Worm (Caenorhabditis elegans) whole organism, L4 larva: Measurements from ENCODE around the gene srsx-19.

Experiments
- D1046.2 ChIP-seq: fragments of 200-800 bp; sonication (Bioruptor generic); IDR thresholded peaks from 2 replicates; pipeline ENCODE4 v1.3.6; 2022; ENCODE audit warnings: missing genetic modification characterization, missing compliant biosample characterization
- T20F7.1 ChIP-seq: fragments of 200-800 bp; sonication (Bioruptor generic); optimal IDR thresholded peaks from 2 replicates; lab custom pipeline; 2018; ENCODE audit warnings: mild to moderate bottlenecking, missing genetic modification characterization, missing compliant biosample characterization
- aha-1 ChIP-seq: fragments of 150-350 bp; peaks from one replicate; lab custom pipeline; 2014; ENCODE audit warnings: missing biosample characterization, missing genetic modification characterization
- aly-2 ChIP-seq: sonication (generic microtip); optimal IDR thresholded peaks from 2 replicates; lab custom pipeline; 2018; ENCODE audit warnings: missing biosample characterization, missing genetic modification characterization
- ama-1 ChIP-seq: fragments of 150-350 bp; optimal IDR thresholded peaks from 2 replicates; lab custom pipeline; 2014; ENCODE audit warnings: inconsistent platforms, mixed read lengths
- attf-4 ChIP-seq: sonication (generic microtip); optimal IDR thresholded peaks from 3 replicates; lab custom pipeline; 2017; ENCODE audit warnings: missing biosample characterization, missing genetic modification characterization
- ceh-82 ChIP-seq: sonication (generic microtip); optimal IDR thresholded peaks from 2 replicates; lab custom pipeline; 2017; ENCODE audit warnings: missing biosample characterization, missing genetic modification characterization
- cey-2 ChIP-seq: sonication (generic microtip); optimal IDR thresholded peaks from 3 replicates; lab custom pipeline; 2017; ENCODE audit warnings: missing genetic modification characterization, mild to moderate bottlenecking, missing compliant biosample characterization, antibody characterized with exemption, borderline replicate concordance; ENCODE audit not compliant: insufficient read depth
- ctbp-1 ChIP-seq: fragments of 200-800 bp; sonication (Bioruptor generic); IDR thresholded peaks from 2 replicates; pipeline ENCODE4 v1.3.6; 2022; ENCODE audit warnings: missing genetic modification reagents, missing genetic modification characterization, missing compliant biosample characterization
- daf-16 ChIP-seq, 3 experiments: sonication (generic microtip); optimal IDR thresholded peaks; 2 replicates each; lab custom pipeline; 2016 to 2017; ENCODE audit warnings: missing genetic modification characterization in 3 of 3, missing genetic modification reagents in 3 of 3, mild to moderate bottlenecking in 2 of 3, missing compliant biosample characterization in 2 of 3, missing biosample characterization in 1 of 3, moderate library complexity in 1 of 3
- daf-19 ChIP-seq: fragments of 200-800 bp; sonication (Bioruptor generic); conservative IDR thresholded peaks from 2 replicates; pipeline ENCODE4 v1.3.6; 2022; ENCODE audit warnings: missing genetic modification characterization, missing compliant biosample characterization
- daf-8 ChIP-seq: fragments of 200-800 bp; sonication (Bioruptor generic); IDR thresholded peaks from 2 replicates; pipeline ENCODE4 v1.3.6; 2022; ENCODE audit warnings: missing genetic modification characterization, missing compliant biosample characterization
- dmd-6 ChIP-seq: fragments of 200-800 bp; sonication (Bioruptor generic); IDR thresholded peaks from 2 replicates; pipeline ENCODE4 v1.3.6; 2022; ENCODE audit warnings: missing genetic modification reagents, missing genetic modification characterization, missing compliant biosample characterization
- dmd-9 ChIP-seq: fragments of 200-800 bp; sonication (Bioruptor generic); IDR thresholded peaks from 2 replicates; pipeline ENCODE4 v1.3.6; 2022; ENCODE audit warnings: missing genetic modification reagents, missing genetic modification characterization, missing compliant biosample characterization
- dpl-1 ChIP-seq: fragments of 150-350 bp; optimal IDR thresholded peaks from 2 replicates; lab custom pipeline; 2014; ENCODE audit warnings: missing biosample characterization, missing genetic modification reagents, missing genetic modification characterization
- dve-1 ChIP-seq: sonication (generic microtip); optimal IDR thresholded peaks from 2 replicates; lab custom pipeline; 2017; ENCODE audit warnings: antibody characterized with exemption, mild to moderate bottlenecking, missing genetic modification characterization, missing compliant biosample characterization; ENCODE audit not compliant: insufficient read depth
- egl-27 ChIP-seq: sonication (generic microtip); optimal IDR thresholded peaks from 3 replicates; lab custom pipeline; 2017; ENCODE audit warnings: missing biosample characterization, missing genetic modification reagents, missing genetic modification characterization
- hif-1 ChIP-seq, 2 experiments: sonication (generic microtip); optimal IDR thresholded peaks; 2 replicates each; lab custom pipeline; 2016 to 2017; ENCODE audit warnings: missing compliant biosample characterization in 2 of 2, missing genetic modification characterization in 2 of 2, missing genetic modification reagents in 2 of 2, missing genotype in 2 of 2, mild to moderate bottlenecking in 1 of 2
- hlh-11 ChIP-seq: fragments of 200-800 bp; sonication (Bioruptor generic); optimal IDR thresholded peaks from 2 replicates; lab custom pipeline; 2018; ENCODE audit warnings: mild to moderate bottlenecking, missing genetic modification characterization, missing compliant biosample characterization
- hlh-30 ChIP-seq: sonication (generic microtip); optimal IDR thresholded peaks from 2 replicates; lab custom pipeline; 2017; ENCODE audit warnings: antibody characterized with exemption, mild to moderate bottlenecking, missing genetic modification characterization, missing compliant biosample characterization; ENCODE audit not compliant: insufficient read depth
- jun-1 ChIP-seq: fragments of 150-350 bp; optimal IDR thresholded peaks from 2 replicates; lab custom pipeline; 2014; ENCODE audit warnings: missing biosample characterization, missing genetic modification reagents, missing genetic modification characterization
- lin-1 ChIP-seq: fragments of 200-800 bp; sonication (Bioruptor generic); IDR thresholded peaks from 2 replicates; pipeline ENCODE4 v1.3.6; 2022; ENCODE audit warnings: missing genetic modification reagents, missing genetic modification characterization, missing compliant biosample characterization
- lin-13 ChIP-seq: fragments of 150-350 bp; optimal IDR thresholded peaks from 2 replicates; lab custom pipeline; 2014; ENCODE audit warnings: missing biosample characterization, missing genetic modification reagents, missing genetic modification characterization
- lin-15B ChIP-seq: fragments of 150-350 bp; sonication (generic microtip); optimal IDR thresholded peaks from 3 replicates; lab custom pipeline; 2014; ENCODE audit warnings: missing biosample characterization, missing genetic modification characterization
- lsy-2 ChIP-seq, 2 experiments: fragments of 150-350 bp in 1 of 2; sonication (generic microtip) in 1 of 2; optimal IDR thresholded peaks; 2 replicates each; lab custom pipeline; 2014 to 2017; ENCODE audit warnings: missing biosample characterization in 2 of 2, missing genetic modification characterization in 2 of 2
- madf-5 ChIP-seq, 2 experiments: fragments of 200-800 bp; sonication (Bioruptor generic); IDR thresholded peaks; 2 replicates each; pipeline ENCODE4 v1.3.6; 2022; ENCODE audit warnings: missing compliant biosample characterization in 2 of 2, missing genetic modification characterization in 2 of 2
- mdt-29 ChIP-seq: fragments of 200-800 bp; sonication (Bioruptor generic); IDR thresholded peaks from 2 replicates; pipeline ENCODE4 v1.3.6; 2022; ENCODE audit warnings: missing genetic modification reagents, missing genetic modification characterization, missing compliant biosample characterization
- mxl-2 ChIP-seq: fragments of 200-800 bp; sonication (Bioruptor generic); conservative IDR thresholded peaks from 2 replicates; pipeline ENCODE4 v1.3.6; 2022; ENCODE audit warnings: missing genetic modification reagents, missing genetic modification characterization, missing compliant biosample characterization
- mxl-3 ChIP-seq: fragments of 200-800 bp; sonication (Bioruptor generic); optimal IDR thresholded peaks from 2 replicates; lab custom pipeline; 2018; ENCODE audit warnings: mild to moderate bottlenecking, missing genetic modification characterization, missing compliant biosample characterization
- nhr-10 ChIP-seq: fragments of 150-350 bp; optimal IDR thresholded peaks from 2 replicates; lab custom pipeline; 2014; ENCODE audit warnings: missing biosample characterization, missing genetic modification characterization
- nhr-102 ChIP-seq: sonication (generic microtip); optimal IDR thresholded peaks from 2 replicates; lab custom pipeline; 2016; ENCODE audit warnings: mild to moderate bottlenecking, missing genetic modification characterization, moderate library complexity, missing compliant biosample characterization
- nhr-237 ChIP-seq: sonication (generic microtip); optimal IDR thresholded peaks from 2 replicates; lab custom pipeline; 2017; ENCODE audit warnings: missing biosample characterization, missing genetic modification characterization
- nhr-25 ChIP-seq: sonication (generic microtip); optimal IDR thresholded peaks from 2 replicates; lab custom pipeline; 2017; ENCODE audit warnings: missing genetic modification characterization, mild to moderate bottlenecking, missing compliant biosample characterization, antibody characterized with exemption, moderate library complexity, borderline replicate concordance; ENCODE audit not compliant: insufficient read depth
- nhr-48 ChIP-seq: sonication (generic microtip); optimal IDR thresholded peaks from 2 replicates; lab custom pipeline; 2016; ENCODE audit warnings: mild to moderate bottlenecking, missing genetic modification characterization, missing compliant biosample characterization
- nhr-6 ChIP-seq: fragments of 150-350 bp; optimal IDR thresholded peaks from 2 replicates; lab custom pipeline; 2014; ENCODE audit warnings: missing biosample characterization, missing genetic modification characterization
- nhr-76 ChIP-seq: fragments of 150-350 bp; optimal IDR thresholded peaks from 2 replicates; lab custom pipeline; 2014; ENCODE audit warnings: missing biosample characterization, missing genetic modification characterization
- php-3 ChIP-seq: fragments of 200-800 bp; sonication (Bioruptor generic); IDR thresholded peaks from 2 replicates; pipeline ENCODE4 v1.3.6; 2022; ENCODE audit warnings: missing genetic modification reagents, missing genetic modification characterization, missing compliant biosample characterization
- rbr-2 ChIP-seq: sonication (generic microtip); optimal IDR thresholded peaks from 2 replicates; lab custom pipeline; 2016; ENCODE audit warnings: missing genotype, missing genetic modification characterization, missing compliant biosample characterization
- saeg-2 ChIP-seq: fragments of 200-800 bp; sonication (Bioruptor generic); IDR thresholded peaks from 2 replicates; pipeline ENCODE4 v1.3.6; 2022; ENCODE audit warnings: missing genetic modification reagents, missing genetic modification characterization, missing compliant biosample characterization
- skn-1 ChIP-seq: fragments of 150-350 bp; optimal IDR thresholded peaks from 2 replicates; lab custom pipeline; 2014; ENCODE audit warnings: missing biosample characterization, missing genetic modification characterization
- spr-1 ChIP-seq: sonication (generic microtip); optimal IDR thresholded peaks from 2 replicates; lab custom pipeline; 2016; ENCODE audit warnings: mild to moderate bottlenecking, missing genetic modification characterization, missing compliant biosample characterization
- unc-39 ChIP-seq: sonication (generic microtip); optimal IDR thresholded peaks from 2 replicates; lab custom pipeline; 2017; ENCODE audit warnings: missing biosample characterization, missing genetic modification characterization
- unc-62 ChIP-seq, 3 experiments: fragments of 150-350 bp in 1 of 3; sonication (generic microtip); optimal IDR thresholded peaks in 2 of 3; peaks in 1 of 3; 1 replicate in 1 of 3; 2 replicates in 2 of 3; lab custom pipeline; 2014 to 2017; ENCODE audit warnings: missing biosample characterization in 3 of 3, missing genetic modification characterization in 3 of 3, missing genetic modification reagents in 3 of 3, missing genotype in 1 of 3
- zfp-2 ChIP-seq: sonication (generic microtip); optimal IDR thresholded peaks from 2 replicates; lab custom pipeline; 2016; ENCODE audit warnings: mild to moderate bottlenecking, missing genetic modification characterization, missing compliant biosample characterization
- zip-2 ChIP-seq: fragments of 150-350 bp; optimal IDR thresholded peaks from 2 replicates; lab custom pipeline; 2014; ENCODE audit warnings: missing biosample characterization, missing genetic modification characterization
- ztf-7 ChIP-seq: fragments of 150-350 bp; optimal IDR thresholded peaks from 2 replicates; lab custom pipeline; 2014; ENCODE audit warnings: missing biosample characterization, missing genetic modification characterization

srsx-19 gene

DNA sequence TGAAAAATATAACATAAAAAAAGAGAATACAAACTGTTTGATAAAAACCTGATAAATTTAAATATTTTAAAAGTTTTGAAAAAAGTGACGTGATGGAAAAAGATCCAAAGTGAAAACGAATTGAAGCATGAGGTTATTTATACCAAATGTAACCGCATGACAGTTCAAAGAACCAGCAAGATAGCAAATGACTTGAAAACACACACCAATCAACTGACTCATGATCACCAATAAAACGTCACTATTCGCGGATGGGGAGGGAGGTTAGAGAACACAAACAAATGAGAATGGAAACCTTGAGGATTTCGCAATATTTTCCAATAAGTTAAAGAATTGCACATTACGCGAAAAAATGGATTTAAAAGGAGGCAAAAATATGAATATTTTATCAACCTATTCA lies 21.9 kb downstream of the srsx-19 start, which contains the start of gene C06B3.7 (continued):
- TF ChIP-seq unc-62 (GFP tag; optimal IDR thresholded peaks at IDR 0.05 in 1 of 2; lab: Kevin White, UChicago) (peak in 1 of 2 experiments; percentile 98), unc-62 (tag; optimal IDR thresholded peaks at IDR 0.05; lab: Kevin White, UChicago) (no peak), nhr-10 (tag; lab: Kevin White, UChicago) (peak; percentile 78), ztf-7 (tag; lab: Kevin White, UChicago) (peak; percentile 49), T20F7.1 (GFP tag; lab: Kevin White, UChicago) (peak; percentile 67), mxl-2 (GFP tag; lab: Robert Waterston, UW) (no peak), php-3 (GFP tag; lab: Robert Waterston, UW) (peak; percentile 92), nhr-25 (peak; percentile 52), unc-39 (tag; lab: Kevin White, UChicago) (no peak), D1046.2 (GFP tag; lab: Robert Waterston, UW) (no peak), dpl-1 (peak; percentile 52), daf-16 (GFP tag; optimal IDR thresholded peaks at IDR 0.05; lab: Kevin White, UChicago) (peak; percentile 51 to 83), daf-16 (tag; optimal IDR thresholded peaks at IDR 0.05; lab: Kevin White, UChicago) (peak; percentile 99), attf-4 (tag; lab: Kevin White, UChicago) (no peak), spr-1 (tag; lab: Kevin White, UChicago) (no peak), zfp-2 (tag; lab: Kevin White, UChicago) (no peak), lin-13 (GFP tag; lab: Kevin White, UChicago) (peak; percentile 62), jun-1 (no peak), nhr-6 (tag; lab: Kevin White, UChicago) (peak; percentile 91), ama-1 (lab: Kevin White, UChicago) (peak; percentile 81), nhr-102 (tag; lab: Kevin White, UChicago) (peak; percentile 57), lin-1 (GFP tag; lab: Robert Waterston, UW) (peak; percentile 16; the same call in 1 of the 2 replicates), daf-19 (no peak), zip-2 (tag; lab: Kevin White, UChicago) (peak; percentile 83), dmd-6 (GFP tag; lab: Robert Waterston, UW) (peak; percentile 95), nhr-48 (tag; lab: Kevin White, UChicago) (peak; percentile 75), saeg-2 (0 out of 2 replicates have a peak, but pooled peaks have one; percentile 10), hlh-11 (tag; lab: Kevin White, UChicago) (peak; percentile 96), lsy-2 (tag; optimal IDR thresholded peaks at IDR 0.05; lab: Kevin White, UChicago) (peak; percentile 63 to 88), dve-1 (tag; lab: Kevin White, UChicago) (peak; percentile 95), rbr-2 (no peak), hif-1 (tag; optimal IDR thresholded peaks at IDR 0.05; lab: Kevin White, UChicago) (peak in 1 of 2 experiments; percentile 71), aly-2 (tag; lab: Kevin White, UChicago) (no peak), mdt-29 (GFP tag; lab: Robert Waterston, UW) (peak; percentile 78), dmd-9 (GFP tag; lab: Robert Waterston, UW) (no peak), hlh-30 (tag; lab: Kevin White, UChicago) (peak; percentile 99), ceh-82 (tag; lab: Kevin White, UChicago) (no peak), cey-2 (tag; lab: Kevin White, UChicago) (peak; percentile 65), lin-15B (tag; lab: Kevin White, UChicago) (no peak), nhr-237 (no peak), aha-1 (tag; lab: Kevin White, UChicago) (peak; percentile 99), skn-1 (tag; lab: Kevin White, UChicago) (no peak), mxl-3 (peak; percentile 47), madf-5 (GFP tag; IDR thresholded peaks at IDR 0.05; lab: Robert Waterston, UW) (no peak), daf-8 (GFP tag; lab: Robert Waterston, UW) (no peak), nhr-76 (no peak), egl-27 (tag; lab: Kevin White, UChicago) (no peak), ctbp-1 (GFP tag; lab: Robert Waterston, UW) (no peak)
